Worm (Caenorhabditis elegans) whole organism, L4 larva: ENCODE data around the gene C06E4.1.

ENCODE experiments used
- F10B5.3 ChIP-seq: sonication (generic microtip); optimal IDR thresholded peaks from 2 replicates; lab custom pipeline; 2016; ENCODE audit warnings: mild to moderate bottlenecking, missing genetic modification characterization, missing compliant biosample characterization
- F49E8.2 ChIP-seq: sonication (generic microtip); optimal IDR thresholded peaks from 2 replicates; lab custom pipeline; 2016; ENCODE audit warnings: missing compliant biosample characterization, mild to moderate bottlenecking, missing genetic modification characterization, borderline replicate concordance
- R02D3.7 ChIP-seq: fragments of 150-350 bp; sonication (generic microtip); optimal IDR thresholded peaks from 3 replicates; lab custom pipeline; 2014; ENCODE audit warnings: missing biosample characterization, missing genetic modification characterization
- Y105C5A.15 ChIP-seq: fragments of 200-800 bp; sonication (Bioruptor generic); IDR thresholded peaks from 2 replicates; pipeline ENCODE4 v1.3.6; 2022; ENCODE audit warnings: missing genetic modification characterization, missing compliant biosample characterization
- Y75B8A.6 ChIP-seq: fragments of 200-800 bp; sonication (Bioruptor generic); IDR thresholded peaks from 2 replicates; pipeline ENCODE4 v1.3.6; 2022; ENCODE audit warnings: missing genetic modification reagents, missing genetic modification characterization, missing compliant biosample characterization
- ZK337.2 ChIP-seq: fragments of 200-800 bp; sonication (Bioruptor generic); IDR thresholded peaks from 2 replicates; pipeline ENCODE4 v1.3.6; 2022; ENCODE audit warnings: missing genetic modification reagents, missing genetic modification characterization, missing compliant biosample characterization
- ZK546.5 ChIP-seq, 2 experiments: sonication (generic microtip); optimal IDR thresholded peaks; 2 replicates each; lab custom pipeline; 2017; ENCODE audit warnings: missing biosample characterization in 2 of 2, missing genetic modification characterization in 2 of 2
- ceh-20 ChIP-seq: fragments of 200-800 bp; sonication (Bioruptor generic); IDR thresholded peaks from 2 replicates; pipeline ENCODE4 v1.3.6; 2022; ENCODE audit warnings: missing genetic modification reagents, missing genetic modification characterization, missing compliant biosample characterization
- ceh-32 ChIP-seq: sonication (generic microtip); optimal IDR thresholded peaks from 2 replicates; lab custom pipeline; 2016; ENCODE audit warnings: mild to moderate bottlenecking, missing genetic modification characterization, missing compliant biosample characterization; ENCODE audit not compliant: poor library complexity
- ceh-62 ChIP-seq: sonication (generic microtip); optimal IDR thresholded peaks from 2 replicates; lab custom pipeline; 2017; ENCODE audit warnings: missing biosample characterization, missing genetic modification characterization
- daf-8 ChIP-seq: fragments of 200-800 bp; sonication (Bioruptor generic); IDR thresholded peaks from 2 replicates; pipeline ENCODE4 v1.3.6; 2022; ENCODE audit warnings: missing genetic modification characterization, missing compliant biosample characterization
- dmd-9 ChIP-seq: fragments of 200-800 bp; sonication (Bioruptor generic); IDR thresholded peaks from 2 replicates; pipeline ENCODE4 v1.3.6; 2022; ENCODE audit warnings: missing genetic modification reagents, missing genetic modification characterization, missing compliant biosample characterization
- duxl-1 ChIP-seq: sonication (generic microtip); optimal IDR thresholded peaks from 2 replicates; lab custom pipeline; 2016; ENCODE audit warnings: mild to moderate bottlenecking, missing genetic modification characterization, moderate library complexity, missing compliant biosample characterization; ENCODE audit not compliant: poor library complexity
- egl-43 ChIP-seq: fragments of 200-800 bp; sonication (Bioruptor generic); IDR thresholded peaks from 2 replicates; pipeline ENCODE4 v1.3.6; 2022; ENCODE audit warnings: missing genetic modification reagents, missing genetic modification characterization, missing compliant biosample characterization
- fos-1 ChIP-seq: fragments of 150-350 bp; optimal IDR thresholded peaks from 2 replicates; lab custom pipeline; 2014; ENCODE audit warnings: missing biosample characterization, missing genetic modification characterization
- hlh-30 ChIP-seq: sonication (generic microtip); optimal IDR thresholded peaks from 2 replicates; lab custom pipeline; 2017; ENCODE audit warnings: antibody characterized with exemption, mild to moderate bottlenecking, missing genetic modification characterization, missing compliant biosample characterization; ENCODE audit not compliant: insufficient read depth
- jun-1 ChIP-seq: fragments of 150-350 bp; optimal IDR thresholded peaks from 2 replicates; lab custom pipeline; 2014; ENCODE audit warnings: missing biosample characterization, missing genetic modification reagents, missing genetic modification characterization
- lim-7 ChIP-seq: fragments of 200-800 bp; sonication (Bioruptor generic); IDR thresholded peaks from 2 replicates; pipeline ENCODE4 v1.3.6; 2022; ENCODE audit warnings: missing genetic modification characterization, missing compliant biosample characterization
- lin-1 ChIP-seq: fragments of 200-800 bp; sonication (Bioruptor generic); IDR thresholded peaks from 2 replicates; pipeline ENCODE4 v1.3.6; 2022; ENCODE audit warnings: missing genetic modification reagents, missing genetic modification characterization, missing compliant biosample characterization
- lin-29 ChIP-seq: fragments of 200-800 bp; sonication (Bioruptor generic); IDR thresholded peaks from 2 replicates; pipeline ENCODE4 v1.3.6; 2022; ENCODE audit warnings: missing genetic modification reagents, missing genetic modification characterization, missing compliant biosample characterization
- lin-39 ChIP-seq: fragments of 150-350 bp; optimal IDR thresholded peaks from 2 replicates; lab custom pipeline; 2014; ENCODE audit warnings: missing biosample characterization, missing genetic modification reagents, missing genetic modification characterization
- lsy-2 ChIP-seq, 2 experiments: fragments of 150-350 bp in 1 of 2; sonication (generic microtip) in 1 of 2; optimal IDR thresholded peaks; 2 replicates each; lab custom pipeline; 2014 to 2017; ENCODE audit warnings: missing biosample characterization in 2 of 2, missing genetic modification characterization in 2 of 2
- madf-5 ChIP-seq, 2 experiments: fragments of 200-800 bp; sonication (Bioruptor generic); IDR thresholded peaks; 2 replicates each; pipeline ENCODE4 v1.3.6; 2022; ENCODE audit warnings: missing compliant biosample characterization in 2 of 2, missing genetic modification characterization in 2 of 2
- madf-9 ChIP-seq: fragments of 200-800 bp; sonication (Bioruptor generic); conservative IDR thresholded peaks from 2 replicates; pipeline ENCODE4 v1.3.6; 2022; ENCODE audit warnings: missing genetic modification reagents, missing genetic modification characterization, missing compliant biosample characterization
- mdl-1 ChIP-seq, 2 experiments: fragments of 150-350 bp in 1 of 2; sonication (generic microtip) in 1 of 2; optimal IDR thresholded peaks; 2 replicates each; lab custom pipeline; 2014 to 2017; ENCODE audit warnings: missing biosample characterization in 2 of 2, missing genetic modification characterization in 2 of 2
- mep-1 ChIP-seq: fragments of 150-350 bp; sonication (generic microtip); optimal IDR thresholded peaks from 3 replicates; lab custom pipeline; 2014; ENCODE audit warnings: missing biosample characterization, missing genetic modification characterization
- mxl-3 ChIP-seq: fragments of 200-800 bp; sonication (Bioruptor generic); optimal IDR thresholded peaks from 2 replicates; lab custom pipeline; 2018; ENCODE audit warnings: mild to moderate bottlenecking, missing genetic modification characterization, missing compliant biosample characterization
- nhr-42 ChIP-seq: fragments of 200-800 bp; sonication (Bioruptor generic); IDR thresholded peaks from 2 replicates; pipeline ENCODE4 v1.3.6; 2022; ENCODE audit warnings: missing genetic modification characterization, missing compliant biosample characterization
- nhr-77 ChIP-seq: fragments of 150-350 bp; optimal IDR thresholded peaks from 2 replicates; lab custom pipeline; 2014; ENCODE audit warnings: missing biosample characterization, missing genetic modification characterization
- pqm-1 ChIP-seq: sonication (generic microtip); optimal IDR thresholded peaks from 2 replicates; lab custom pipeline; 2017; ENCODE audit warnings: missing biosample characterization, missing genetic modification characterization
- saeg-2 ChIP-seq: fragments of 200-800 bp; sonication (Bioruptor generic); IDR thresholded peaks from 2 replicates; pipeline ENCODE4 v1.3.6; 2022; ENCODE audit warnings: missing genetic modification reagents, missing genetic modification characterization, missing compliant biosample characterization
- set-16 ChIP-seq: fragments of 200-800 bp; sonication (Bioruptor generic); IDR thresholded peaks from 2 replicates; pipeline ENCODE4 v1.3.6; 2022; ENCODE audit warnings: missing genetic modification reagents, missing genetic modification characterization, missing compliant biosample characterization
- spr-1 ChIP-seq: sonication (generic microtip); optimal IDR thresholded peaks from 2 replicates; lab custom pipeline; 2016; ENCODE audit warnings: mild to moderate bottlenecking, missing genetic modification characterization, missing compliant biosample characterization
- tra-1 ChIP-seq: fragments of 200-800 bp; sonication (Bioruptor generic); IDR thresholded peaks from 2 replicates; pipeline ENCODE4 v1.3.6; 2022; ENCODE audit warnings: missing genetic modification reagents, missing genetic modification characterization, missing compliant biosample characterization
- unc-130 ChIP-seq: sonication (generic microtip); optimal IDR thresholded peaks from 2 replicates; lab custom pipeline; 2016; ENCODE audit warnings: missing genetic modification reagents, missing genetic modification characterization, missing compliant biosample characterization
- unc-62 ChIP-seq, 3 experiments: fragments of 150-350 bp in 1 of 3; sonication (generic microtip); optimal IDR thresholded peaks in 2 of 3; peaks in 1 of 3; 1 replicate in 1 of 3; 2 replicates in 2 of 3; lab custom pipeline; 2014 to 2017; ENCODE audit warnings: missing biosample characterization in 3 of 3, missing genetic modification characterization in 3 of 3, missing genetic modification reagents in 3 of 3, missing genotype in 1 of 3
- vab-7 ChIP-seq: fragments of 200-800 bp; sonication (Bioruptor generic); IDR thresholded peaks from 2 replicates; pipeline ENCODE4 v1.3.6; 2022; ENCODE audit warnings: missing genetic modification reagents, missing genetic modification characterization, missing compliant biosample characterization
- zfp-3 ChIP-seq: fragments of 200-800 bp; sonication (Bioruptor generic); conservative IDR thresholded peaks from 2 replicates; pipeline ENCODE4 v1.3.6; 2022; ENCODE audit warnings: missing genetic modification reagents, missing genetic modification characterization, missing compliant biosample characterization

The C06E4.1 gene

DNA sequence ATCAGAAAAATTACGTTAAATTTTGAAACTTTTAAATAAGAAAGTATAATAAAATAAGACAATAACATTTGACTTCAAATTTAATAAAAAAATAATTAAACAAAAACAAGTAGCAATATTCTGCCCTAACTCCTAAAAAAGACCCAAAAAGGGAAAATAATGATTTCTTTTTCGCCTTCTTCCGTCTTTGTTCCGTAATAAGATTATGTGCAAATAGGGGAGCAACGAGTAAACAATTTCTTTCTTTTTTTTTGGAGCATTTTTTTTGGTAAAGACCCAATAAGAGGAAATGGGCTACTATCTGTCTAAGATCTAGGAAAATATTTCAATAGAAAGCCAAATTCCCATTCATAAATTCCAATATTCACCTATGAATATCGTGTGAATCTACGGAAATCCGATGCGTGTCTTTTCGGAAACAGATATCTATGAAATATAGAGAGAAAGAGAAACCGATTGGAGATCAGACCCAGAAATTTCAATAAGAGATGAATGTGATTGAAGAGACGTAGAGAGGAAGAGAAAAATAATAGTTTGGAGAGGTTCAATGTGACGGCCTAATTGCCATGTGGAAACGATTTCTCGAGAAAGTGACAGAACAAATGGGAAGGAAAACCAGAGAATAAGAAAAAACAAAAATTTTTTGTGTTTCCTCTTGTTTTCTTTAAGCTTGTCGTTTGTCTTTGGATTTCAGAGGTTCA, 34.9 kb downstream of the C06E4.1 start (continued):
- TF ChIP-seq dmd-9 (GFP tag; lab: Robert Waterston, UW) (no peak), Y75B8A.6 (no peak), lin-1 (no peak), Y105C5A.15 (GFP tag; lab: Robert Waterston, UW) (no peak), ceh-62 (tag; lab: Kevin White, UChicago) (no peak), F10B5.3 (no peak), mxl-3 (peak; percentile 35), unc-130 (GFP tag; lab: Kevin White, UChicago) (no peak), set-16 (GFP tag; lab: Robert Waterston, UW) (no peak), lin-29 (GFP tag; lab: Robert Waterston, UW) (no peak), zfp-3 (no peak), egl-43 (GFP tag; lab: Robert Waterston, UW) (no peak), jun-1 (tag; lab: Kevin White, UChicago) (no peak), ceh-32 (tag; lab: Kevin White, UChicago) (no peak), ZK337.2 (GFP tag; lab: Robert Waterston, UW) (no peak), duxl-1 (no peak), unc-62 (GFP tag; optimal IDR thresholded peaks at IDR 0.05 in 1 of 2; lab: Kevin White, UChicago) (peak in 1 of 2 experiments; percentile 96), unc-62 (tag; optimal IDR thresholded peaks at IDR 0.05; lab: Kevin White, UChicago) (no peak), lsy-2 (tag; optimal IDR thresholded peaks at IDR 0.05; lab: Kevin White, UChicago) (peak in 1 of 2 experiments; percentile 22), lim-7 (GFP tag; lab: Robert Waterston, UW) (no peak), spr-1 (no peak), madf-9 (GFP tag; lab: Robert Waterston, UW) (no peak), F49E8.2 (no peak), fos-1 (tag; lab: Kevin White, UChicago) (no peak), pqm-1 (tag; lab: Kevin White, UChicago) (no peak), mep-1 (tag; lab: Kevin White, UChicago) (peak; percentile 5), nhr-77 (tag; lab: Kevin White, UChicago) (no peak), mdl-1 (tag; optimal IDR thresholded peaks at IDR 0.05; lab: Kevin White, UChicago) (peak in 1 of 2 experiments; percentile 43), hlh-30 (tag; lab: Kevin White, UChicago) (peak; percentile 71), R02D3.7 (tag; lab: Kevin White, UChicago) (no peak)

DNA sequence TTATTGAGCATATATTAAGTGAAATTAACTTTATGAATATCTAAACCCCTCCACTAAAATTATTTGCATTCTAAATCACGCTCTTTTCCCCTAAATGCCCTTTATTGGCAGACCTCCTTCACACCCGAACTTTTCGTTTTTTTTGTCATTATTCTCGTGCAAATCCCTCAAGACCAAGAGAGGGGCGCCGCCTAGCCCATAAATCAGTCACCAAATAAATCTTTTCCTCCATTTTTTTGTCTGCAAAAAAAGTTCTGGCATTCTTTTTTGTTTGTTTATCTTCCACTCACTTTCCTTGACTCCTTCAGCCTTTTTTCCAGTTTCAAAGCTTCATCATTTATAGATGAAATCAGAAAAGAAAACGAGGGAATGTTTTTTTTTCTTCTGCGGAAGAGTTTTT, 35.8 kb downstream of the C06E4.1 start:
- TF ChIP-seq unc-62 (GFP tag; optimal IDR thresholded peaks at IDR 0.05 in 1 of 2; lab: Kevin White, UChicago) = peak in 1 of 2 experiments; percentile 90
- no peak for TF ChIP-seq unc-62 (tag; optimal IDR thresholded peaks at IDR 0.05; lab: Kevin White, UChicago)
- no peak for TF ChIP-seq madf-5 (GFP tag; IDR thresholded peaks at IDR 0.05; lab: Robert Waterston, UW)
- TF ChIP-seq mep-1 (tag; lab: Kevin White, UChicago) = peak; percentile 15
- TF ChIP-seq tra-1 (GFP tag; lab: Robert Waterston, UW) = no peak
- TF ChIP-seq nhr-42 (GFP tag; lab: Robert Waterston, UW) = no peak
- no peak for TF ChIP-seq daf-8 (GFP tag; lab: Robert Waterston, UW)
- TF ChIP-seq saeg-2 = no peak
- TF ChIP-seq hlh-30 (tag; lab: Kevin White, UChicago) = peak; percentile 49
- TF ChIP-seq lin-39 (tag; lab: Kevin White, UChicago) = no peak
- TF ChIP-seq ZK546.5 (tag; optimal IDR thresholded peaks at IDR 0.05; lab: Kevin White, UChicago) = no peak
- no peak for TF ChIP-seq lin-1
- TF ChIP-seq vab-7 (GFP tag; lab: Robert Waterston, UW) = no peak
- peak; percentile 77 for TF ChIP-seq ceh-20 (GFP tag; lab: Robert Waterston, UW)
